Worm (Caenorhabditis elegans) whole organism, L1 larva: ENCODE results near the gene ubc-7.

Experiments
- C04F5.9 ChIP-seq: sonication (generic microtip); optimal IDR thresholded peaks from 2 replicates; lab custom pipeline; 2016; ENCODE audit warnings: missing genetic modification characterization, missing compliant biosample characterization
- C16A3.4 ChIP-seq: fragments of 150-350 bp; optimal IDR thresholded peaks from 2 replicates; lab custom pipeline; 2014; ENCODE audit warnings: missing biosample characterization, missing genetic modification characterization
- C34B4.2 ChIP-seq: sonication (generic microtip); optimal IDR thresholded peaks from 2 replicates; lab custom pipeline; 2017; ENCODE audit warnings: mild to moderate bottlenecking, missing genetic modification characterization, missing compliant biosample characterization
- F16B12.6 ChIP-seq: fragments of 150-350 bp; optimal IDR thresholded peaks from 2 replicates; lab custom pipeline; 2014; ENCODE audit warnings: missing biosample characterization, missing genetic modification characterization
- Y116A8C.19 ChIP-seq: sonication (generic microtip); optimal IDR thresholded peaks from 2 replicates; lab custom pipeline; 2016; ENCODE audit warnings: missing compliant biosample characterization, missing genetic modification characterization, borderline replicate concordance
- aha-1 ChIP-seq: fragments of 150-350 bp; optimal IDR thresholded peaks from 2 replicates; lab custom pipeline; 2014; ENCODE audit warnings: missing biosample characterization, missing genetic modification characterization
- alr-1 ChIP-seq: fragments of 200-800 bp; sonication (Bioruptor generic); optimal IDR thresholded peaks from 2 replicates; lab custom pipeline; 2018; ENCODE audit warnings: borderline replicate concordance, mild to moderate bottlenecking, missing genetic modification characterization, missing compliant biosample characterization
- aly-2 ChIP-seq: fragments of 150-350 bp; optimal IDR thresholded peaks from 2 replicates; lab custom pipeline; 2014; ENCODE audit warnings: missing biosample characterization, missing genetic modification characterization
- blmp-1 ChIP-seq: fragments of 150-350 bp; optimal IDR thresholded peaks from 2 replicates; lab custom pipeline; 2014; ENCODE audit warnings: missing biosample characterization, missing genetic modification characterization
- ceh-88 ChIP-seq: fragments of 200-800 bp; sonication (Bioruptor generic); IDR thresholded peaks from 2 replicates; pipeline ENCODE4 v1.3.6; 2022; ENCODE audit warnings: missing genetic modification characterization, missing compliant biosample characterization
- ceh-90 ChIP-seq: sonication (generic microtip); optimal IDR thresholded peaks from 2 replicates; lab custom pipeline; 2016; ENCODE audit warnings: missing genetic modification characterization, missing compliant biosample characterization
- ces-1 ChIP-seq: fragments of 150-350 bp; optimal IDR thresholded peaks from 2 replicates; lab custom pipeline; 2014; ENCODE audit warnings: missing biosample characterization, missing genetic modification reagents, missing genetic modification characterization
- dpl-1 ChIP-seq, 3 experiments: fragments of 150-350 bp in 2 of 3; sonication (generic microtip) in 1 of 3; optimal IDR thresholded peaks; 2 replicates each; lab custom pipeline; 2014 to 2017; ENCODE audit warnings: missing biosample characterization in 3 of 3, missing genetic modification characterization in 3 of 3, missing genetic modification reagents in 3 of 3
- efl-1 ChIP-seq, 4 experiments: fragments of 150-350 bp; optimal IDR thresholded peaks in 3 of 4; peaks in 1 of 4; 1 replicate in 1 of 4; 2 replicates in 3 of 4; lab custom pipeline; 2014; ENCODE audit warnings: missing biosample characterization in 2 of 4, missing genetic modification characterization in 2 of 4, missing genetic modification reagents in 2 of 4
- egl-13 ChIP-seq: sonication (generic microtip); optimal IDR thresholded peaks from 2 replicates; lab custom pipeline; 2016; ENCODE audit warnings: missing genotype, missing genetic modification reagents, missing genetic modification characterization, missing compliant biosample characterization
- elt-2 ChIP-seq: sonication (generic microtip); optimal IDR thresholded peaks from 2 replicates; lab custom pipeline; 2016; ENCODE audit warnings: missing genetic modification characterization, mild to moderate bottlenecking, inconsistent platforms, missing compliant biosample characterization, missing genetic modification reagents
- elt-3 ChIP-seq, 6 experiments: fragments of 150-350 bp in 1 of 6; sonication (generic microtip); optimal IDR thresholded peaks; 2 replicates each; lab custom pipeline; 2017 to 2018; ENCODE audit warnings: missing biosample characterization in 6 of 6, missing genetic modification characterization in 6 of 6, inconsistent platforms in 1 of 6
- ets-5 ChIP-seq: fragments of 200-800 bp; sonication (Bioruptor generic); IDR thresholded peaks from 2 replicates; pipeline ENCODE4 v1.3.6; 2022; ENCODE audit warnings: missing genetic modification characterization, missing compliant biosample characterization
- fkh-4 ChIP-seq: sonication (generic microtip); optimal IDR thresholded peaks from 2 replicates; lab custom pipeline; 2016; ENCODE audit warnings: missing compliant biosample characterization, missing genetic modification characterization, borderline replicate concordance
- fkh-8 ChIP-seq: sonication (generic microtip); optimal IDR thresholded peaks from 2 replicates; lab custom pipeline; 2016; ENCODE audit warnings: mild to moderate bottlenecking, missing genetic modification characterization, missing compliant biosample characterization
- hlh-17 ChIP-seq: fragments of 200-800 bp; sonication (Bioruptor generic); optimal IDR thresholded peaks from 2 replicates; lab custom pipeline; 2018; ENCODE audit warnings: missing genetic modification characterization, mild to moderate bottlenecking, missing compliant biosample characterization, moderate library complexity, borderline replicate concordance
- hpl-2 ChIP-seq: fragments of 150-350 bp; optimal IDR thresholded peaks from 2 replicates; lab custom pipeline; 2014; ENCODE audit warnings: missing biosample characterization, missing genetic modification reagents, missing genetic modification characterization
- irx-1 ChIP-seq: sonication (generic microtip); optimal IDR thresholded peaks from 2 replicates; lab custom pipeline; 2016; ENCODE audit warnings: missing genetic modification characterization, missing compliant biosample characterization
- jun-1 ChIP-seq: fragments of 150-350 bp; optimal IDR thresholded peaks from 2 replicates; lab custom pipeline; 2014; ENCODE audit warnings: missing biosample characterization, missing genetic modification reagents, missing genetic modification characterization
- lin-13 ChIP-seq: fragments of 150-350 bp; optimal IDR thresholded peaks from 2 replicates; lab custom pipeline; 2014; ENCODE audit warnings: missing biosample characterization, missing genetic modification reagents, missing genetic modification characterization
- lin-14 ChIP-seq: fragments of 200-800 bp; sonication (Bioruptor generic); optimal IDR thresholded peaks from 2 replicates; lab custom pipeline; 2018; ENCODE audit warnings: mild to moderate bottlenecking, missing genetic modification characterization, moderate library complexity, missing compliant biosample characterization
- lin-35 ChIP-seq, 2 experiments: fragments of 150-350 bp; optimal IDR thresholded peaks; 2 replicates each; lab custom pipeline; 2014; ENCODE audit warnings: missing biosample characterization in 2 of 2, missing genetic modification characterization in 2 of 2, missing genetic modification reagents in 2 of 2
- lin-39 ChIP-seq: fragments of 150-350 bp; optimal IDR thresholded peaks from 2 replicates; lab custom pipeline; 2014; ENCODE audit warnings: missing biosample characterization, missing genetic modification reagents, missing genetic modification characterization
- lsy-2 ChIP-seq, 2 experiments: fragments of 150-350 bp; optimal IDR thresholded peaks; 2 replicates each; lab custom pipeline; 2014; ENCODE audit warnings: missing biosample characterization in 2 of 2, missing genetic modification characterization in 2 of 2
- mab-9 ChIP-seq: fragments of 200-800 bp; sonication (Bioruptor generic); IDR thresholded peaks from 2 replicates; pipeline ENCODE4 v1.3.6; 2022; ENCODE audit warnings: missing genetic modification reagents, missing genetic modification characterization, missing compliant biosample characterization
- mef-2 ChIP-seq: fragments of 150-350 bp; optimal IDR thresholded peaks from 2 replicates; lab custom pipeline; 2014; ENCODE audit warnings: missing biosample characterization, missing genetic modification characterization
- mep-1 ChIP-seq: fragments of 150-350 bp; optimal IDR thresholded peaks from 2 replicates; lab custom pipeline; 2014; ENCODE audit warnings: missing biosample characterization, missing genetic modification characterization
- nhr-12 ChIP-seq: sonication (generic microtip); optimal IDR thresholded peaks from 2 replicates; lab custom pipeline; 2017; ENCODE audit warnings: missing biosample characterization, missing genetic modification characterization
- nhr-20 ChIP-seq: sonication (generic microtip); optimal IDR thresholded peaks from 2 replicates; lab custom pipeline; 2016; ENCODE audit warnings: mild to moderate bottlenecking, missing genetic modification characterization, missing compliant biosample characterization
- nhr-237 ChIP-seq: fragments of 150-350 bp; optimal IDR thresholded peaks from 2 replicates; lab custom pipeline; 2014; ENCODE audit warnings: missing biosample characterization, missing genetic modification characterization
- nhr-76 ChIP-seq: sonication (generic microtip); optimal IDR thresholded peaks from 2 replicates; lab custom pipeline; 2017; ENCODE audit warnings: missing biosample characterization, missing genetic modification characterization
- nhr-77 ChIP-seq: fragments of 150-350 bp; optimal IDR thresholded peaks from 2 replicates; lab custom pipeline; 2014; ENCODE audit warnings: missing biosample characterization, missing genetic modification characterization
- nhr-85 ChIP-seq: sonication (generic microtip); peaks from one replicate; lab custom pipeline; 2016; ENCODE audit warnings: missing genetic modification characterization, inconsistent platforms, missing compliant biosample characterization
- pag-3 ChIP-seq: sonication (generic microtip); optimal IDR thresholded peaks from 2 replicates; lab custom pipeline; 2017; ENCODE audit warnings: missing genetic modification characterization, mild to moderate bottlenecking, missing compliant biosample characterization, antibody characterized with exemption, borderline replicate concordance; ENCODE audit not compliant: insufficient read depth
- pax-3 ChIP-seq: fragments of 200-800 bp; sonication (Bioruptor generic); optimal IDR thresholded peaks from 2 replicates; lab custom pipeline; 2018; ENCODE audit warnings: mild to moderate bottlenecking, missing genetic modification characterization, moderate library complexity, missing compliant biosample characterization
- snu-23 ChIP-seq: sonication (generic microtip); optimal IDR thresholded peaks from 2 replicates; lab custom pipeline; 2016; ENCODE audit warnings: missing genetic modification characterization, missing compliant biosample characterization
- sup-37 ChIP-seq: fragments of 200-800 bp; sonication (Bioruptor generic); optimal IDR thresholded peaks from 2 replicates; lab custom pipeline; 2018; ENCODE audit warnings: mild to moderate bottlenecking, missing genetic modification characterization, missing compliant biosample characterization
- tbx-2 ChIP-seq: sonication (generic microtip); optimal IDR thresholded peaks from 2 replicates; lab custom pipeline; 2016; ENCODE audit warnings: missing genetic modification characterization, missing compliant biosample characterization
- vab-15 ChIP-seq: sonication (generic microtip); optimal IDR thresholded peaks from 2 replicates; lab custom pipeline; 2017; ENCODE audit warnings: missing genotype, mild to moderate bottlenecking, missing genetic modification characterization, missing compliant biosample characterization
- ztf-11 ChIP-seq, 2 experiments: sonication (generic microtip); optimal IDR thresholded peaks; 2 replicates each; lab custom pipeline; 2016 to 2017; ENCODE audit warnings: missing genetic modification characterization in 2 of 2, missing biosample characterization in 1 of 2, missing compliant biosample characterization in 1 of 2
- ztf-4 ChIP-seq: fragments of 150-350 bp; optimal IDR thresholded peaks from 2 replicates; lab custom pipeline; 2014; ENCODE audit warnings: missing biosample characterization, missing genetic modification characterization

The ubc-7 gene

DNA sequence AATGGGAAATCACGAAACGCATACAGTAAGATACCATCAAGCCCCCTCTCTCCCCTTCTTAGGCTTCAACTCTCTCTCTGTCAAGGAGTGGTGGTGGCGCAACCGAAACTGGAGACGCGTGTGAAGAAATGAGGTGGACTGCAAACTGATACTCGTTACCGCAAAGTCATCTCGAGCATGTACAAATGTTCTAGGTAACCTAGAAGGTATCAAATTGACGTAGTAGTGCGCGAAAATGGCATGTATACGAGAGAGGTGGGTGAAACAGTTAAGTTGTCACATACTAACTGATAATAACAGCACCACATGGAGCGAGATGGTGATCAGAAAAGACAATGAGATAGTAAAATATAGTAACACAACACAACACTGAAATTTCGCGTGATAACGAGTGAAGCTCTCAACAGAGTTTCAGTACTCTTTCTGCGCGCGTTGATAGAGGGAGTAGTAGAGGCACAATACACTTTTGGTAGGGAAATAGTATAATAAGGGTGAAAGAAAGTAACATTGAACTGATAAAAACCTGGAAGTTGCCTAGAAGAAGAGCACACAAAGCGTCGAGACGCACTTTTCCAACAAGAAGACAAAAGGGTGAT, 7.3 kb upstream of the ubc-7 start:
- TF ChIP-seq blmp-1 (tag; lab: Kevin White, UChicago) (peak; percentile 2), C16A3.4 (tag; lab: Kevin White, UChicago) (no peak), hlh-17 (GFP tag; lab: Kevin White, UChicago) (no peak), lin-39 (tag; lab: Kevin White, UChicago) (no peak), sup-37 (GFP tag; lab: Kevin White, UChicago) (no peak), lin-35 (GFP tag; optimal IDR thresholded peaks at IDR 0.05; lab: Kevin White, UChicago) (peak in 1 of 2 experiments; percentile 43), lin-14 (GFP tag; lab: Kevin White, UChicago) (peak; percentile 20), nhr-77 (tag; lab: Kevin White, UChicago) (no peak), efl-1 (optimal IDR thresholded peaks at IDR 0.05; lab: Kevin White, UChicago) (no peak), efl-1 (GFP tag; optimal IDR thresholded peaks at IDR 0.05 in 1 of 2; lab: Kevin White, UChicago) (peak in 1 of 2 experiments; percentile 80), hpl-2 (GFP tag; lab: Kevin White, UChicago) (no peak), elt-2 (tag; lab: Kevin White, UChicago) (peak; percentile 82), jun-1 (no peak), nhr-20 (peak; percentile 10)

DNA sequence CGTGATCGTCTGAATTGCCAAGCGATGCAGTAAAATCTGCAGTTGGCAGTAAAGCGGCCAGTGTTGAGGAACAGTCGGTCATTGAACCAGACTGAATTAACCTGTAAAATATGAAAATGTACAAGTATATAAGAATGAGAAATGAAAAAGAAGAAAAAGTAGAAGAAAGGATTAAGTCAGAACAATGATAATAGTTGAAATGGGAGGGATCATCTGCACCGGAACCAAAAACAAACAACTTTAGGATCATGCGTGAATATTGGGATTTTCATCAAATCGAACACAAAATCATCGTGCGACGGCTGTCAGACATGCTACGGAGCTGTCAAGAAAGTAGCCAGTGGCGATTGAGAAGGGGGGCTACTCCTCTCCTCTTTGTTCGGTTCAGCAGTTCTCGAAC, 6.0 kb upstream of the ubc-7 start, which contains the start of gene gei-13:
Gene gei-13, minus strand, starts transcription at position 101 of the 400 bp plus-strand sequence.
- TF ChIP-seq efl-1 (optimal IDR thresholded peaks at IDR 0.05; lab: Kevin White, UChicago) = no peak
- TF ChIP-seq efl-1 (GFP tag; optimal IDR thresholded peaks at IDR 0.05 in 1 of 2; lab: Kevin White, UChicago) = peak in 1 of 2 experiments; percentile 78
- TF ChIP-seq fkh-4 (tag; lab: Kevin White, UChicago) = no peak
- no peak for TF ChIP-seq pax-3 (tag; lab: Kevin White, UChicago)
- TF ChIP-seq ceh-90 (tag; lab: Kevin White, UChicago) = no peak
- TF ChIP-seq lsy-2 (tag; optimal IDR thresholded peaks at IDR 0.05; lab: Kevin White, UChicago) = no peak
- no peak for TF ChIP-seq hlh-17 (GFP tag; lab: Kevin White, UChicago)
- no peak for TF ChIP-seq egl-13 (tag; lab: Kevin White, UChicago)
- no peak for TF ChIP-seq nhr-76 (tag; lab: Kevin White, UChicago)
- no peak for TF ChIP-seq tbx-2 (tag; lab: Kevin White, UChicago)

DNA sequence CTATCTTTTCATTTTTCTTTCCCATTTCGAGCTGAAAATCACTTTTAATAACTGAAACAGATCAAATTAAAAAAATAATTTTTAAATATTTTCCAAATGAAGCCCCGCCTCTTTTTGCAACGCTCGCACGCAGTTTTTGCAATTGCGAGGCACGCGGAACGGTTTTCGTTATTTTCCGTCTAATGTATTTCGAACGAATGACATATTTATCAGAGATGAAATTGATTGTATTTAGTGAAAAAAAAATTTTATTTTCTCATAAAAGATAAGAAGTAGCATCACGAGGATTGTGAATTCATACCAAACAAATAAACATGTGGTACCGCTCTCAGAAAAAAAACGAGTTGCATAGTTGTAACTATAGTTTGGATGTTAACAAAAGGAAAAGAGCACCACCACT, 1.1 kb downstream of the ubc-7 start, which contains the start of gene rpac-19:
Gene rpac-19, minus strand, starts transcription at position 31 of the 400 bp plus-strand sequence.
- peak; percentile 24 for TF ChIP-seq aly-2
- no peak for TF ChIP-seq C04F5.9 (tag; lab: Kevin White, UChicago)
- TF ChIP-seq pag-3 (tag; lab: Kevin White, UChicago) = no peak
- TF ChIP-seq ets-5 (GFP tag; lab: Robert Waterston, UW) = no peak
- TF ChIP-seq lin-13 (GFP tag; lab: Kevin White, UChicago) = peak; percentile 56
- TF ChIP-seq ceh-88 (GFP tag; lab: Robert Waterston, UW) = no peak
- peak; percentile 30 for TF ChIP-seq pax-3 (tag; lab: Kevin White, UChicago)
- no peak for TF ChIP-seq vab-15
- no peak for TF ChIP-seq Y116A8C.19 (tag; lab: Kevin White, UChicago)
- TF ChIP-seq aha-1 (tag; lab: Kevin White, UChicago) = no peak
- no peak for TF ChIP-seq nhr-237
- no peak for TF ChIP-seq mef-2
- TF ChIP-seq egl-13 (tag; lab: Kevin White, UChicago) = peak; percentile 27
- TF ChIP-seq ztf-11 (tag; optimal IDR thresholded peaks at IDR 0.05; lab: Kevin White, UChicago) = peak in 1 of 2 experiments; percentile 45
- no peak for TF ChIP-seq nhr-85 (tag; lab: Kevin White, UChicago)
- no peak for TF ChIP-seq C34B4.2 (tag; lab: Kevin White, UChicago)
- no peak for TF ChIP-seq elt-3 (tag; optimal IDR thresholded peaks at IDR 0.05; lab: Kevin White, UChicago)
- peak; percentile 64 to 72 (median 72) for TF ChIP-seq dpl-1 (GFP tag; optimal IDR thresholded peaks at IDR 0.05; lab: Kevin White, UChicago)
- peak; percentile 2 for TF ChIP-seq fkh-8 (tag; lab: Kevin White, UChicago)
- no peak for TF ChIP-seq nhr-12
- peak; percentile 71 for TF ChIP-seq snu-23 (GFP tag; lab: Kevin White, UChicago)
- TF ChIP-seq lin-14 (GFP tag; lab: Kevin White, UChicago) = peak; percentile 41
- no peak for TF ChIP-seq alr-1 (tag; lab: Kevin White, UChicago)
- no peak for TF ChIP-seq jun-1
- TF ChIP-seq F16B12.6 = peak; percentile 28
- TF ChIP-seq nhr-76 (tag; lab: Kevin White, UChicago) = no peak
- peak; percentile 46 for TF ChIP-seq ztf-4 (tag; lab: Kevin White, UChicago)
- no peak for TF ChIP-seq ces-1 (GFP tag; lab: Kevin White, UChicago)
- TF ChIP-seq mab-9 (GFP tag; lab: Robert Waterston, UW) = no peak
- no peak for TF ChIP-seq irx-1 (tag; lab: Kevin White, UChicago)
- peak; percentile 70 for TF ChIP-seq mep-1
